Worm (Caenorhabditis elegans) whole organism, early embryonic: Measurements from ENCODE around the gene Y55D5A.1.

ENCODE experiments used
- aly-1 ChIP-seq: sonication (generic microtip); optimal IDR thresholded peaks from 2 replicates; lab custom pipeline; 2016; ENCODE audit warnings: missing genetic modification characterization, missing compliant biosample characterization
- ama-1 ChIP-seq: fragments of 150-350 bp; optimal IDR thresholded peaks from 2 replicates; lab custom pipeline; 2014
- ceh-13 ChIP-seq: fragments of 200-800 bp; sonication (Bioruptor generic); optimal IDR thresholded peaks from 2 replicates; lab custom pipeline; 2018; ENCODE audit warnings: mild to moderate bottlenecking, missing genetic modification characterization, missing compliant biosample characterization
- ceh-36 ChIP-seq: sonication (generic microtip); optimal IDR thresholded peaks from 2 replicates; lab custom pipeline; 2016; ENCODE audit warnings: missing genetic modification characterization, inconsistent platforms, missing compliant biosample characterization
- hmbx-1 ChIP-seq: sonication (generic microtip); optimal IDR thresholded peaks from 2 replicates; lab custom pipeline; 2016; ENCODE audit warnings: mild to moderate bottlenecking, missing genetic modification characterization, missing compliant biosample characterization
- tbx-11 ChIP-seq: fragments of 200-800 bp; sonication (Bioruptor generic); IDR thresholded peaks from 2 replicates; pipeline ENCODE4 v1.3.6; 2022; ENCODE audit warnings: missing genetic modification characterization, missing compliant biosample characterization

DNA sequence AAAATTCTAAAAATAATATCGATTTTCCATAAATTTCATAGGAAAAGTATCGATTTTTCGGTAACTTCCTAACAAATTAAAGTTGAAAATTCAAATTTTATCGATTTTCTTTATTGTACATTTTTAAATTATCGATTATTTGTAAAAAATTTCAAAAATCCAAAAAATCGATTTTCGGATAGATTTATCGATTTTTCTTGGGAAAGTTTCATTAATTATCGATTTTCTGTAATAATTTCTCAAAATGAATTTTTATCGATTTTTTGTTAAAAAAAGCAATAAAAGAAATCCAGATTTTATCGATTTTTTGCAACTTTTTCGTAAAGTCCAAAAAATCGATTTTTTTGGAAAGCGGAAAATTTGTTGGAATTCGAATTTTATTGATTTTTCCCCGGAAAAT lies 11.8 kb downstream of the Y55D5A.1 start:
- TF ChIP-seq aly-1: no peak
- no peak for TF ChIP-seq tbx-11 (GFP tag; lab: Robert Waterston, UW)
- TF ChIP-seq ama-1: no peak
- no peak for TF ChIP-seq ceh-36 (tag; lab: Kevin White, UChicago)
- TF ChIP-seq ceh-13 (GFP tag; lab: Kevin White, UChicago): no peak
- TF ChIP-seq hmbx-1: no peak
